Worm (Caenorhabditis elegans) whole organism, dauer: ENCODE measurements around the gene srz-20.

Source experiments
- unc-62 ChIP-seq: sonication (generic microtip); optimal IDR thresholded peaks from 2 replicates; lab custom pipeline; 2017; ENCODE audit warnings: missing biosample characterization, missing genetic modification reagents, missing genetic modification characterization

Gene srz-20

DNA sequence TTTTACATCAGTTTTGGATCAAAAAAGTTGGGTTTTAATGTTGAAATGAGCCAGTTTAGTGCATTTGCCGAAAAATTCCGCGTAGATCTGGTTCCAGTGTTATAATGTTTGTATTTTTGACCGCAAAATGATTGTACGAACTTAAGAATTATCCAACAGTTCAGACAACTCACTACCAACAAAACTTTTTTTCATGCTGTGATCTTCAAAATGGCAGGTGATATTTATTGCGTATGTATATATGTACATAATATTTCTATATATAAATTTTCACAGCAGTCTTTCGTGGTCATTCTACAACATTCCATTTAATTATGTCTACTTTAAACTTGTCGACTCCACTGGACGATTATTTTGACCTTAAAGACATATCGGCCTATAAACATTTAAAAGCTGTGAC is at the start of gene srz-20:
Gene srz-20, plus strand, starts transcription at position 301 of the 400 bp plus-strand sequence.
- no peak for TF ChIP-seq unc-62

DNA sequence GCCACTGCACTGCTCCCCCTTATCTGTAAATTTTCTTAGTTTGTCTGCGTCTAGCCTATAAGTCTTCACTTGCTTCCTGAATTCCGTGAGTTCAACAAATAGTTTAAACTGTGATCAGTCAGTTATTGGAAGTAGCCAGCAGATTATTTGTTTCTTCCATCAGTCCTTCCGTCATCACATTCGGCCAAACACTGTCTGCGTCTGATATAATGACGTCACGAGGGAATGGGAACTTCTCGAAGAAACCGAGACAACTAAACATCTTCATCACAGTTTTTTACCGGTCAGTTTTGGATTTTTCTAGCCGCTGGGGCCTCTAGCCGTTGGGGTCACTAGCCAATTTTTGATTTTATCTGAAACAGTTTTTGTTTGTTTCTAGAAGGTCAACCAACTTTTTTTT is 49.4 kb upstream of the srz-20 start:
- TF ChIP-seq unc-62: no peak

DNA sequence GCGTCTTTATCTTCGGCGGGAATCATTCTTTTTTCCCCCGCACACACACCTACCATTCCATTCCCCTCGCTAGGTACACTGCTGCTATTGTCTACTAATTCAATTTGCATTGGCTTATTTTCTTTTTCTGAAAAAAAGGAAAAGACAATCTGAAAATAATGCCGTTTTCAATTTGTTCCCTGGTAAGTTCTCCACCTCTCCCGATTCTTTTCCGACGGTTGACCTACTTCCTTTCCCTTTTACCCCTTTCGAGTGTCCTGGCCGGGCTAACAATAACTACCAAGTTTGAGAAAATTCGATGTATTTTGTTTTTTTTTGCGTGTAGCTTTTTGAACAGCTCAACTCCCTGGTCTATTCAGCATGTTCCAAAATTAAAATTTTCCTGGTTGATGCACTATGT is 48.1 kb upstream of the srz-20 start, which contains the start of gene F37C4.4:
Gene F37C4.4, plus strand, starts transcription at position 58 of the 400 bp plus-strand sequence.
- no peak for TF ChIP-seq unc-62

DNA sequence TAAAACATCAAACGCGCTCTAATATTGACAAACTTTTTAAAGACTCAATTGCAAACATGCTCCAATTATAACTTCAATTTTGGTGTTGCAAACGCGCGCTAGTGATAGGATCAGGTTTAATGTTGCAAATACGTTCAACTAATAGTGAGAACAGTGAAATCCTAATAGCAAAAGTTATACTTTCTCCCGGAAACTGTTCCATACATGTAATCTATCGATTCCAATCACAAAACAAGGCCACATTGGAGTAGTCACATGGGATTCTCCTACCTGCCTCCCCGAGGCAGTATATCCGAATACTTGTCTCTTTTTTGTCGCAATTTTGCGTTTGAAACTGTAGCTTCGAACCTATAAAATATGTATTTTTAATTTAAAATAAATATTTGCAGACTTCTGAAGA is 45.5 kb upstream of the srz-20 start:
- no peak for TF ChIP-seq unc-62

ce11 chrIV:3873195-3873594 is 42.2 kb upstream of the srz-20 start:
- TF ChIP-seq unc-62: no peak

DNA sequence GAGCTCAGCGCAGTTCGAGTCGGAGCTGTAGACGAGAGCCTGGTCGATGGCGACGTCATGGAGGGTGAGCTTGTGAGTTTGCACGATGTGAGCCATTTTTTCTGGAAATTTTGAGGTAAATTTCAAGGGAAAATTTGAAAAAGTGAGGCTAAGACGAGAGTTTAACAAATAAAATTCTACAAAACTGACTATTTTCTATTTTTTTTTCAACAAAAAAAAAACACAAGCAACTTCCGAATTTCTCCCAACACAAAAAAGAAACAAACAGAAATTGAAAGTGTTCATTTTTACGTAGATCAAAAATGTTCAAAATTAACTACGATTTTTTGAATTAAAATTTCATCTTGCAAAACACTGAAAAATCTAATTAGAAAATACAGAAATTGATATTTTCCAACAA is 41.7 kb upstream of the srz-20 start, which contains the start of gene F37C4.5:
Gene F37C4.5, minus strand, starts transcription at position 101 of the 400 bp plus-strand sequence.
- TF ChIP-seq unc-62: no peak

- TF ChIP-seq unc-62: no peak
Measured at ce11 chrIV:3874417-3874816, 41.0 kb upstream of the srz-20 start.

- TF ChIP-seq unc-62: no peak
Measured at ce11 chrIV:3875260-3875659, 40.1 kb upstream of the srz-20 start.

DNA sequence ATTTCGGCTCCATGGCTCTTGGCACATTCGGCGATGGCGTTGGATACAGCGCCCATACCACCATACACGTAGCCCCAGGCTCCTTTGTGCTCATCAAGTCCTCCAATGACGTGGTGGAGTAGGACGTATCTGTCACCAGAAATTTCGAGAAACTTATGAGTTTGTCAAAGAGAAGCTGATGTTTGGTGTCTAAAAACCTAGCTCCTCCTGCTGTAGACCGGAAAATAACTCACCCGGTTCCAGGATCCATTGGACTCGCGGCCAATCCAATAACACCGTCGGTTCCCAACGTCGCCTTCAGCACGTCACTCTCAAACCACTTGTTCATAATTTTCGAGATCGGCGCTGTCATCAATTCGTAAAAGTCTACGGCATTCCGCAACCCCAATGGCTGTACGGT is 38.4 kb upstream of the srz-20 start:
- no peak for TF ChIP-seq unc-62

ce11 chrIV:3878283-3878938 is 37.0 kb upstream of the srz-20 start, which contains the start of gene F37C4.6:
Gene F37C4.6 (minus strand): TSS chrIV:3878333.
- TF ChIP-seq unc-62: no peak

DNA sequence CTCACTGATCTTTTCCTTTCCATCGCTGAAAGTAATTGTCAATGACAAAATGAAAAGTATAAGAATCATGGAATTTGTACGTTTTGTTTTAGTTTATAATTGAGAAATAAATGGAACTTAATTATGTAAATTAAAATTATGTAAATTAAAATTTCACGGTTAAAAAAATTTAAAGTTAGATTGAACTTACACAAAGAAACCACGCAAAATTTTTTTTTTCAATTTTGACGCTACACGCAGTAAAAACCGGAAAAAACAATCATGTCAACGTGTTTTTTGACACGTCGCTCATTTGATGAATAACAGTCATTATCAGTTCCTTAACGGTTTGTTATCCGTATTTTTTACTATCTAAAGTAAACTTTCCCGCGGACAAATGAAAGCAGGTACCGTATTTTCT is 34.3 kb upstream of the srz-20 start, which contains the start of the genes F37C4.8 and oac-23:
Gene F37C4.8, minus strand, starts transcription at position 101 of the 400 bp plus-strand sequence.
Gene oac-23, plus strand, starts transcription at position 323 of the 400 bp plus-strand sequence.
- no peak for TF ChIP-seq unc-62

ce11 chrIV:3885369-3885768 is 30.0 kb upstream of the srz-20 start, which contains the start of gene oac-22:
Gene oac-22 (plus strand): TSS chrIV:3885669.
- no peak for TF ChIP-seq unc-62

DNA sequence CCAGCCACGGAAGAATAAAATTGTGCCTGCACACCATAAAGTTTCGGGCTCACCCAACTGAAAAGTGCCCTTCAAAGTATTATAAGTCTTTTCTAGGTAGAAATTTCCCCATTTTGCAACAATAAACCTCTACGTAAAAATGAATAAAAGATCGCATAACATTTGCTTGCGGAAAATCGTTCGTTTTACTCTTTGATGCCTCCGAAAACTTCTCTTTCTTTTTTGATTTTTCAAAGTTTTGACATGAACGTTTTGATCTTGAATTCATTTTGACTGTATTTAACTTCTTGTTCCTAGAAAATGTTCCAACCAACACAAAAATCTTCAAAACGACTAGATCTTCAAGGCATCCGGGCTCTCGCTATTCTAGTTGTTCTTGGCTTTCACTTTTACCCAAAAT is 26.4 kb upstream of the srz-20 start, which contains the start of gene oac-21:
Gene oac-21, plus strand, starts transcription at position 301 of the 400 bp plus-strand sequence.
- TF ChIP-seq unc-62: no peak

- TF ChIP-seq unc-62: no peak
Measured at ce11 chrIV:3892027-3892426, 23.4 kb upstream of the srz-20 start, which contains the start of gene F56D6.9. Gene F56D6.9 (plus strand): TSS chrIV:3892327.

DNA sequence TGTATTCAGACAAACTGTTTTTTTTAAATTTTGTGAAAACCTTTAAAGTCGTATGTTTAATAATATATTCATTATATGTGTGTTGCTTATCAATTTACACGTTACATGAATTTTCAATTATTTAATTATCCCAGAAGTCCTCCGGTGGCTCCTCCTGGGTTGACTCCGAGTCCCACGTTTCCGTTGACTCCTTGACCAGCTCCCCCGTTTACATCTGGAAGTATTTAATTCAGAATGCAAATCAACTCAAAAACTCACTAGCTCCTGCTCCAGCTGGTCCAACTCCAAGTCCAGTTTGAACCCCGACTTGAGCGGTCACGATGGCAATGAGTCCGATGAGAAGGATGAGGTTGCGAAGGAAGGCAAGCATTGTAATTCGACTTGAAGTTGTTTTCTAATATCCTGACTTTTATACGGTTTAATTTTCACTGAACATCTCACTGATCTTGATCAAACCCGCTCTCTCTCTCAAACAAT is 21.4 kb upstream of the srz-20 start, which contains the start of gene F56D6.8:
Gene F56D6.8, minus strand, starts transcription at position 427 of the 477 bp plus-strand sequence.
- no peak for TF ChIP-seq unc-62

ce11 chrIV:3894770-3895169 is 20.6 kb upstream of the srz-20 start, which contains the start of gene dct-8:
Gene dct-8 (plus strand): TSS chrIV:3895070.
- no peak for TF ChIP-seq unc-62

- no peak for TF ChIP-seq unc-62
Measured at ce11 chrIV:3899719-3900554, 15.5 kb upstream of the srz-20 start, which contains the start of gene srz-62. Gene srz-62 (plus strand): TSS chrIV:3900504.
